Worm (Caenorhabditis elegans) whole organism, mixed stage, embryonic: ENCODE results near the gene cox-18.

ENCODE experiments used
- M03D4.4 ChIP-seq: sonication (generic microtip); optimal IDR thresholded peaks from 2 replicates; lab custom pipeline; 2017; ENCODE audit warnings: mild to moderate bottlenecking, missing genetic modification characterization, missing compliant biosample characterization
- elt-3 ChIP-seq: fragments of 150-350 bp; optimal IDR thresholded peaks from 2 replicates; lab custom pipeline; 2014; ENCODE audit warnings: missing biosample characterization, missing genetic modification characterization
- lin-13 ChIP-seq: fragments of 150-350 bp; optimal IDR thresholded peaks from 2 replicates; lab custom pipeline; 2014; ENCODE audit warnings: missing biosample characterization, missing genetic modification characterization
- lsy-2 ChIP-seq: fragments of 150-350 bp; optimal IDR thresholded peaks from 2 replicates; lab custom pipeline; 2014; ENCODE audit warnings: missing biosample characterization, missing genetic modification characterization
- mab-5 ChIP-seq: fragments of 150-350 bp; optimal IDR thresholded peaks from 2 replicates; lab custom pipeline; 2014; ENCODE audit warnings: missing biosample characterization, missing genetic modification characterization
- mls-2 ChIP-seq: sonication (generic microtip); optimal IDR thresholded peaks from 2 replicates; lab custom pipeline; 2016; ENCODE audit warnings: mild to moderate bottlenecking, missing genetic modification characterization, moderate library complexity, missing compliant biosample characterization
- nhr-237 ChIP-seq: fragments of 150-350 bp; optimal IDR thresholded peaks from 2 replicates; lab custom pipeline; 2014; ENCODE audit warnings: missing biosample characterization, missing genetic modification characterization
- nhr-76 ChIP-seq: sonication (generic microtip); optimal IDR thresholded peaks from 2 replicates; lab custom pipeline; 2017; ENCODE audit warnings: missing biosample characterization, missing genetic modification characterization
- pha-4 ChIP-seq: fragments of 150-350 bp; optimal IDR thresholded peaks from 2 replicates; lab custom pipeline; 2018; ENCODE audit warnings: missing biosample characterization, missing genetic modification reagents, missing genetic modification characterization
- snpc-4 ChIP-seq: fragments of 150-350 bp; optimal IDR thresholded peaks from 2 replicates; lab custom pipeline; 2014; ENCODE audit warnings: missing biosample characterization, missing genetic modification characterization
- unc-62 ChIP-seq: fragments of 150-350 bp; optimal IDR thresholded peaks from 2 replicates; lab custom pipeline; 2014; ENCODE audit warnings: missing biosample characterization, missing genetic modification reagents, missing genetic modification characterization

DNA sequence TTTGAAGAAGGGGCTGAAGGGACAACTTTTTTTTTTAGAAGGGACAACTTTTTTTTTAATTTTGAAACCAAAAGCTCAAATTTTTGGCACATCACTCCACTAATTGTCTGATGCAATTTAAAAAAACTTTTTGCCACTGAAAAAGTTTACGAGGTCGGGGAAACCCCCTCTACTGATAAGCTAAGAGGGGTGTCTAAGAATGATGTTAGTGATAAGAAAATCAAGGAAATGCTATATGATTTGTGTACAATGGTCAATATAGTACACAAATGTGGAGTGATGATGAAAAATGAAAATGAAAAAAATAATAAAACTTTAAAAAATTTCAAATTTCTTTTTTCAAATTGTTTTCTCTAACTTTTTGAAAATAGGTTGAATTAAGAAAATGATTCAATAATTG, 50.3 kb downstream of the cox-18 start:
- TF ChIP-seq lsy-2 (tag; lab: Kevin White, UChicago), result no peak
- no peak for TF ChIP-seq lin-13 (tag; lab: Kevin White, UChicago)
- no peak for TF ChIP-seq unc-62 (GFP tag; lab: Kevin White, UChicago)
- no peak for TF ChIP-seq nhr-237 (tag; lab: Kevin White, UChicago)
- no peak for TF ChIP-seq nhr-76 (tag; lab: Kevin White, UChicago)
- TF ChIP-seq mls-2, result no peak
- TF ChIP-seq pha-4 (tag; lab: Kevin White, UChicago), result no peak
- TF ChIP-seq M03D4.4, result no peak
- TF ChIP-seq mab-5 (tag; lab: Kevin White, UChicago), result no peak
- TF ChIP-seq elt-3, result no peak
- TF ChIP-seq snpc-4 (tag; lab: Kevin White, UChicago), result no peak
